Worm (Caenorhabditis elegans) whole organism, L4/young adult: ENCODE results near the gene glc-4.

ENCODE experiments used
- W03F9.2 ChIP-seq: fragments of 150-350 bp; optimal IDR thresholded peaks from 2 replicates; lab custom pipeline; 2014; ENCODE audit warnings: missing biosample characterization, missing genetic modification characterization
- him-1 ChIP-seq: sonication (generic microtip); optimal IDR thresholded peaks from 2 replicates; lab custom pipeline; 2016; ENCODE audit warnings: missing genotype, missing genetic modification reagents, missing genetic modification characterization, missing compliant biosample characterization

- no peak for TF ChIP-seq him-1 (tag; lab: Kevin White, UChicago)
- no peak for TF ChIP-seq W03F9.2
These were observed 8.0 kb downstream of the glc-4 start for ce11 chrII:7166768-7167167.
